Fruit fly (Drosophila melanogaster): ENCODE measurements around the gene CG2116.

DNA sequence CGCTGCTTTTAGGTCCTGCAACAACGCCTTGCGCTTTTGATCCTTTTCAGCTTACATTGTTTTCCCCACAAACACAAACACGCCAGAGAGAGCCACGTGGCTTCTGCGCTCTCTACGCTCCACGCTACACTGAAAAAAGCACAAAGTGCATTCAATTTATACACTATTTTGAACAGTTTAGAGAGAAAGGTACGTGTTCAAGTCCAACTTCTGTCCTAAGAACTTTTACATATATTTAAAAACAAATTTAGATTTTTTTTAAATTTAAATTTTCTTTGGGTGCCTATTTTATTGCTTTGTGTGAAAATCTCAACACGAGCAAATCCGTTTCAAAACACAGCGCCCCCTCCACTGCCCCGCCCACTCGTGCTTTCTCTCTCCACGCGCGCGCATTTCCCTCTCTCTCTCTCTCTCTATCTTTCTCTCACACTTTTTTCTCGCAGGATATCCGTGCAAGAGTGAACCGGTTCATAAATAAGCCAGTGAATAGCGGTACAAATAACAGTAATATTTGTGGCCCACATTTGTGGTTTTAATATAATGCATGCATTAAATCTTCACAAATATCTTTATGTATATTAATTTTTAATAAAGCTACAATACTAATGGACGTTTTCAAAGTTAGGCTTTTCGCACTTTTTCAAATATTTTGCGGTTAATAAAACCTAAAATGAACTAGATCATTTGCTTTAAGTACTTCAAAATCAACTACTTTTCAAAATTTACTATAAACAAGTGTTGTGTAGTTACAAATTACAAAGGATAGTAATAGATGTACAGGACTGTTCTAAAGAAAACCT, 29.4 kb upstream of the CG2116 start:
- TF ChIP-seq ss (GFP tag; optimal IDR thresholded peaks at IDR 0.05) (peak; percentile 66 to 76), CG3919 (GFP tag; optimal IDR thresholded peaks at IDR 0.05) (peak; percentile 83), CG6854 (GFP tag; optimal IDR thresholded peaks at IDR 0.05) (peak; percentile 45), CG1621 (tag; optimal IDR thresholded peaks at IDR 0.05) (peak; percentile 70), OdsH (GFP tag; optimal IDR thresholded peaks at IDR 0.05) (peak; percentile 77), Eip93F (GFP tag; optimal IDR thresholded peaks at IDR 0.05) (peak; percentile 41), CG8632 (GFP tag; optimal IDR thresholded peaks at IDR 0.05) (peak; percentile 71), esn (GFP tag; optimal IDR thresholded peaks at IDR 0.05) (peak; percentile 83), vri (GFP tag; optimal IDR thresholded peaks at IDR 0.05) (peak; percentile 61), CG11902 (GFP tag; optimal IDR thresholded peaks at IDR 0.05) (peak; percentile 13), Lpt (GFP tag; optimal IDR thresholded peaks at IDR 0.05) (peak; percentile 66)

Measured in whole organism, prepupa.